Fruit fly (Drosophila melanogaster) whole organism, adult: ENCODE results near the gene CG33772.

Source experiments
- CG14711 ChIP-seq: fragments of 200-800 bp; sonication (Bioruptor generic); optimal IDR thresholded peaks from 2 replicates; lab custom pipeline; 2018; ENCODE audit warnings: missing biosample characterization, mild to moderate bottlenecking, missing genetic modification characterization, moderate library complexity
- CG5204 ChIP-seq: fragments of 200-800 bp; sonication (Bioruptor generic); optimal IDR thresholded peaks from 2 replicates; lab custom pipeline; 2016; ENCODE audit warnings: missing biosample characterization, missing genetic modification characterization
- CG7045 ChIP-seq: fragments of 200-800 bp; sonication (Bioruptor generic); optimal IDR thresholded peaks from 2 replicates; lab custom pipeline; 2017; ENCODE audit warnings: missing biosample characterization, mild to moderate bottlenecking, missing genetic modification characterization
- cic ChIP-seq: fragments of 200-800 bp; sonication (Bioruptor generic); optimal IDR thresholded peaks from 2 replicates; lab custom pipeline; 2017; ENCODE audit warnings: missing biosample characterization, mild to moderate bottlenecking, missing genetic modification characterization, moderate library complexity
- kay ChIP-seq: fragments of 200-800 bp; sonication (Bioruptor generic); peaks from one replicate; lab custom pipeline; 2016; ENCODE audit warnings: missing biosample characterization, missing genetic modification characterization, borderline replicate concordance
- pad ChIP-seq: fragments of 200-800 bp; sonication (Bioruptor generic); optimal IDR thresholded peaks from 3 replicates; lab custom pipeline; 2017; ENCODE audit warnings: missing biosample characterization, missing genetic modification characterization, mild to moderate bottlenecking, moderate library complexity, missing genetic modification reagents

- TF ChIP-seq cic (GFP tag; lab: Kevin White, UChicago) (no peak), kay (GFP tag; lab: Kevin White, UChicago) (no peak), CG14711 (tag; lab: Kevin White, UChicago) (no peak), CG7045 (no peak), pad (GFP tag; lab: Kevin White, UChicago) (no peak), CG5204 (GFP tag; lab: Kevin White, UChicago) (no peak)
These were observed 34.7 kb upstream of the CG33772 start, which contains the start of the genes CG14455 and CG14456 for dm6 chr3L:22686987-22687386.
